Fruit fly (Drosophila melanogaster) whole organism, adult: ENCODE results near the gene CG10163.

Experiments
- CG12768 ChIP-seq: fragments of 200-800 bp; sonication (Bioruptor generic); optimal IDR thresholded peaks from 2 replicates; lab custom pipeline; 2017; ENCODE audit warnings: missing biosample characterization, missing genetic modification characterization, mild to moderate bottlenecking, moderate library complexity, missing genetic modification reagents
- Crg-1 ChIP-seq: fragments of 200-800 bp; sonication (Bioruptor generic); optimal IDR thresholded peaks from 2 replicates; lab custom pipeline; 2016; ENCODE audit warnings: missing biosample characterization, missing genetic modification characterization
- bab1 ChIP-seq: fragments of 200-800 bp; sonication (Bioruptor generic); optimal IDR thresholded peaks from 3 replicates; lab custom pipeline; 2019; ENCODE audit warnings: missing biosample characterization, mild to moderate bottlenecking, missing genetic modification characterization, moderate library complexity
- ovo ChIP-seq: fragments of 200-800 bp; sonication (Bioruptor generic); optimal IDR thresholded peaks from 2 replicates; lab custom pipeline; 2016; ENCODE audit warnings: missing biosample characterization, missing genetic modification characterization
- toe ChIP-seq: fragments of 200-800 bp; sonication (Bioruptor generic); optimal IDR thresholded peaks from 2 replicates; lab custom pipeline; 2016; ENCODE audit warnings: missing biosample characterization, missing genetic modification characterization

DNA sequence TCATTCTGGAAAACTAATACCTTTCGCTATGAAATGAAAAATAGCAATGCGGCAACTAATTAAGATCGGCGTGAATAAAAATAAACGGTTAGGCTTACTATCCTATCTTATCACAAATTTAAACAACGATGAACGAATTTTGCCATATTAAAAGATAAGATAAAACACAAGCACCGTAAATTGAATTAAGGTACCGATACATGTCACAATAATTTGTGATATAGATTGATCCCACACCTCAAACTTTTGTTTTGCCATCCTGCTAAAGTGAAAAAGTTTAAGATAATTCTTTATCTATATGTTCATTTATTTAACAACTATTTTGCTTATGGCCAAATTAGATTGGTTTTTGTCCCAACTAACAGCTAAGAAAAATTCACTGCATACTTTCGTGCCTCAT, 24.5 kb downstream of the CG10163 start, which contains the start of gene CG42714:
- no peak for TF ChIP-seq bab1 (GFP tag; lab: Kevin White, UChicago)
- no peak for TF ChIP-seq CG12768 (GFP tag; lab: Kevin White, UChicago)
- TF ChIP-seq toe, result no peak
- no peak for TF ChIP-seq ovo (GFP tag; lab: Kevin White, UChicago)
- no peak for TF ChIP-seq Crg-1
